Worm (Caenorhabditis elegans) whole organism, L4 larva: ENCODE data around the gene Y75B8A.19.
A peak's percentile ranks its signal among the peaks of the same experiment; 100 is the strongest.

ENCODE experiments used
- D1046.2 ChIP-seq: fragments of 200-800 bp; sonication (Bioruptor generic); IDR thresholded peaks from 2 replicates; pipeline ENCODE4 v1.3.6; 2022; ENCODE audit warnings: missing genetic modification characterization, missing compliant biosample characterization
- F10B5.3 ChIP-seq: sonication (generic microtip); optimal IDR thresholded peaks from 2 replicates; lab custom pipeline; 2016; ENCODE audit warnings: mild to moderate bottlenecking, missing genetic modification characterization, missing compliant biosample characterization
- F26F4.8 ChIP-seq: fragments of 200-800 bp; sonication (Bioruptor generic); conservative IDR thresholded peaks from 2 replicates; pipeline ENCODE4 v1.3.6; 2022; ENCODE audit warnings: missing genetic modification characterization, missing compliant biosample characterization
- F44E2.7 ChIP-seq: fragments of 200-800 bp; sonication (Bioruptor generic); IDR thresholded peaks from 2 replicates; pipeline ENCODE4 v2.1.2; 2022; ENCODE audit warnings: missing genetic modification characterization, missing compliant biosample characterization
- Y105C5A.15 ChIP-seq: fragments of 200-800 bp; sonication (Bioruptor generic); IDR thresholded peaks from 2 replicates; pipeline ENCODE4 v1.3.6; 2022; ENCODE audit warnings: missing genetic modification characterization, missing compliant biosample characterization
- Y75B8A.6 ChIP-seq: fragments of 200-800 bp; sonication (Bioruptor generic); IDR thresholded peaks from 2 replicates; pipeline ENCODE4 v1.3.6; 2022; ENCODE audit warnings: missing genetic modification reagents, missing genetic modification characterization, missing compliant biosample characterization
- ZK546.5 ChIP-seq, 2 experiments: sonication (generic microtip); optimal IDR thresholded peaks; 2 replicates each; lab custom pipeline; 2017; ENCODE audit warnings: missing biosample characterization in 2 of 2, missing genetic modification characterization in 2 of 2
- ceh-28 ChIP-seq: fragments of 150-350 bp; optimal IDR thresholded peaks from 2 replicates; lab custom pipeline; 2014; ENCODE audit warnings: missing biosample characterization, missing genetic modification reagents, missing genetic modification characterization
- ceh-32 ChIP-seq: sonication (generic microtip); optimal IDR thresholded peaks from 2 replicates; lab custom pipeline; 2016; ENCODE audit warnings: mild to moderate bottlenecking, missing genetic modification characterization, missing compliant biosample characterization; ENCODE audit not compliant: poor library complexity
- cey-2 ChIP-seq: sonication (generic microtip); optimal IDR thresholded peaks from 3 replicates; lab custom pipeline; 2017; ENCODE audit warnings: missing genetic modification characterization, mild to moderate bottlenecking, missing compliant biosample characterization, antibody characterized with exemption, borderline replicate concordance; ENCODE audit not compliant: insufficient read depth
- daf-12 ChIP-seq: fragments of 150-350 bp; optimal IDR thresholded peaks from 2 replicates; lab custom pipeline; 2014; ENCODE audit warnings: missing biosample characterization, missing genetic modification reagents, missing genetic modification characterization
- daf-19 ChIP-seq: fragments of 200-800 bp; sonication (Bioruptor generic); conservative IDR thresholded peaks from 2 replicates; pipeline ENCODE4 v1.3.6; 2022; ENCODE audit warnings: missing genetic modification characterization, missing compliant biosample characterization
- daf-8 ChIP-seq: fragments of 200-800 bp; sonication (Bioruptor generic); IDR thresholded peaks from 2 replicates; pipeline ENCODE4 v1.3.6; 2022; ENCODE audit warnings: missing genetic modification characterization, missing compliant biosample characterization
- dmd-6 ChIP-seq: fragments of 200-800 bp; sonication (Bioruptor generic); IDR thresholded peaks from 2 replicates; pipeline ENCODE4 v1.3.6; 2022; ENCODE audit warnings: missing genetic modification reagents, missing genetic modification characterization, missing compliant biosample characterization
- dmd-9 ChIP-seq: fragments of 200-800 bp; sonication (Bioruptor generic); IDR thresholded peaks from 2 replicates; pipeline ENCODE4 v1.3.6; 2022; ENCODE audit warnings: missing genetic modification reagents, missing genetic modification characterization, missing compliant biosample characterization
- dve-1 ChIP-seq: sonication (generic microtip); optimal IDR thresholded peaks from 2 replicates; lab custom pipeline; 2017; ENCODE audit warnings: antibody characterized with exemption, mild to moderate bottlenecking, missing genetic modification characterization, missing compliant biosample characterization; ENCODE audit not compliant: insufficient read depth
- egl-27 ChIP-seq: sonication (generic microtip); optimal IDR thresholded peaks from 3 replicates; lab custom pipeline; 2017; ENCODE audit warnings: missing biosample characterization, missing genetic modification reagents, missing genetic modification characterization
- fkh-10 ChIP-seq: fragments of 150-350 bp; optimal IDR thresholded peaks from 2 replicates; lab custom pipeline; 2014; ENCODE audit warnings: missing biosample characterization, missing genetic modification reagents, missing genetic modification characterization
- fos-1 ChIP-seq: fragments of 150-350 bp; optimal IDR thresholded peaks from 2 replicates; lab custom pipeline; 2014; ENCODE audit warnings: missing biosample characterization, missing genetic modification characterization
- hlh-30 ChIP-seq: sonication (generic microtip); optimal IDR thresholded peaks from 2 replicates; lab custom pipeline; 2017; ENCODE audit warnings: antibody characterized with exemption, mild to moderate bottlenecking, missing genetic modification characterization, missing compliant biosample characterization; ENCODE audit not compliant: insufficient read depth
- lim-7 ChIP-seq: fragments of 200-800 bp; sonication (Bioruptor generic); IDR thresholded peaks from 2 replicates; pipeline ENCODE4 v1.3.6; 2022; ENCODE audit warnings: missing genetic modification characterization, missing compliant biosample characterization
- lin-15B ChIP-seq: fragments of 150-350 bp; sonication (generic microtip); optimal IDR thresholded peaks from 3 replicates; lab custom pipeline; 2014; ENCODE audit warnings: missing biosample characterization, missing genetic modification characterization
- mdt-29 ChIP-seq: fragments of 200-800 bp; sonication (Bioruptor generic); IDR thresholded peaks from 2 replicates; pipeline ENCODE4 v1.3.6; 2022; ENCODE audit warnings: missing genetic modification reagents, missing genetic modification characterization, missing compliant biosample characterization
- nhr-10 ChIP-seq: fragments of 150-350 bp; optimal IDR thresholded peaks from 2 replicates; lab custom pipeline; 2014; ENCODE audit warnings: missing biosample characterization, missing genetic modification characterization
- nhr-11 ChIP-seq: fragments of 150-350 bp; optimal IDR thresholded peaks from 2 replicates; lab custom pipeline; 2014; ENCODE audit warnings: missing biosample characterization, missing genetic modification characterization
- nhr-111 ChIP-seq: fragments of 200-800 bp; sonication (Bioruptor generic); optimal IDR thresholded peaks from 2 replicates; lab custom pipeline; 2018; ENCODE audit warnings: mild to moderate bottlenecking, missing genetic modification characterization, missing compliant biosample characterization
- nhr-237 ChIP-seq: sonication (generic microtip); optimal IDR thresholded peaks from 2 replicates; lab custom pipeline; 2017; ENCODE audit warnings: missing biosample characterization, missing genetic modification characterization
- nhr-41 ChIP-seq: fragments of 200-800 bp; sonication (Bioruptor generic); IDR thresholded peaks from 2 replicates; pipeline ENCODE4 v1.3.6; 2022; ENCODE audit warnings: missing genetic modification reagents, missing genetic modification characterization, missing compliant biosample characterization
- nhr-6 ChIP-seq: fragments of 150-350 bp; optimal IDR thresholded peaks from 2 replicates; lab custom pipeline; 2014; ENCODE audit warnings: missing biosample characterization, missing genetic modification characterization
- nhr-76 ChIP-seq: fragments of 150-350 bp; optimal IDR thresholded peaks from 2 replicates; lab custom pipeline; 2014; ENCODE audit warnings: missing biosample characterization, missing genetic modification characterization
- saeg-2 ChIP-seq: fragments of 200-800 bp; sonication (Bioruptor generic); IDR thresholded peaks from 2 replicates; pipeline ENCODE4 v1.3.6; 2022; ENCODE audit warnings: missing genetic modification reagents, missing genetic modification characterization, missing compliant biosample characterization
- snpc-1.2 ChIP-seq: fragments of 200-800 bp; sonication (Bioruptor generic); IDR thresholded peaks from 2 replicates; pipeline ENCODE4 v1.3.6; 2022; ENCODE audit warnings: missing genetic modification reagents, missing genetic modification characterization, missing compliant biosample characterization
- tra-1 ChIP-seq: fragments of 200-800 bp; sonication (Bioruptor generic); IDR thresholded peaks from 2 replicates; pipeline ENCODE4 v1.3.6; 2022; ENCODE audit warnings: missing genetic modification reagents, missing genetic modification characterization, missing compliant biosample characterization
- unc-130 ChIP-seq: sonication (generic microtip); optimal IDR thresholded peaks from 2 replicates; lab custom pipeline; 2016; ENCODE audit warnings: missing genetic modification reagents, missing genetic modification characterization, missing compliant biosample characterization
- unc-62 ChIP-seq, 3 experiments: fragments of 150-350 bp in 1 of 3; sonication (generic microtip); optimal IDR thresholded peaks in 2 of 3; peaks in 1 of 3; 1 replicate in 1 of 3; 2 replicates in 2 of 3; lab custom pipeline; 2014 to 2017; ENCODE audit warnings: missing biosample characterization in 3 of 3, missing genetic modification characterization in 3 of 3, missing genetic modification reagents in 3 of 3, missing genotype in 1 of 3
- vab-7 ChIP-seq: fragments of 200-800 bp; sonication (Bioruptor generic); IDR thresholded peaks from 2 replicates; pipeline ENCODE4 v1.3.6; 2022; ENCODE audit warnings: missing genetic modification reagents, missing genetic modification characterization, missing compliant biosample characterization
- zfp-2 ChIP-seq: sonication (generic microtip); optimal IDR thresholded peaks from 2 replicates; lab custom pipeline; 2016; ENCODE audit warnings: mild to moderate bottlenecking, missing genetic modification characterization, missing compliant biosample characterization
- zfp-3 ChIP-seq: fragments of 200-800 bp; sonication (Bioruptor generic); conservative IDR thresholded peaks from 2 replicates; pipeline ENCODE4 v1.3.6; 2022; ENCODE audit warnings: missing genetic modification reagents, missing genetic modification characterization, missing compliant biosample characterization
- zip-2 ChIP-seq: fragments of 150-350 bp; optimal IDR thresholded peaks from 2 replicates; lab custom pipeline; 2014; ENCODE audit warnings: missing biosample characterization, missing genetic modification characterization

Y75B8A.19 gene

ce11 chrIII:12194190-12194589 is 32.2 kb upstream of the Y75B8A.19 start, which contains the start of gene Y75B8A.44:
Gene Y75B8A.44 (plus strand): TSS chrIII:12194490.
- no peak for TF ChIP-seq saeg-2 (GFP tag; lab: Robert Waterston, UW)
- TF ChIP-seq daf-8 (GFP tag; lab: Robert Waterston, UW): no peak
- no peak for TF ChIP-seq Y75B8A.6 (GFP tag; lab: Robert Waterston, UW)
- no peak for TF ChIP-seq F44E2.7 (GFP tag; lab: Robert Waterston, UW)
- no peak for TF ChIP-seq nhr-10 (tag; lab: Kevin White, UChicago)
- TF ChIP-seq snpc-1.2 (GFP tag; lab: Robert Waterston, UW): no peak
- TF ChIP-seq tra-1 (GFP tag; lab: Robert Waterston, UW): no peak
- no peak for TF ChIP-seq unc-130 (GFP tag; lab: Kevin White, UChicago)
- no peak for TF ChIP-seq Y105C5A.15 (GFP tag; lab: Robert Waterston, UW)
- TF ChIP-seq egl-27: no peak
- TF ChIP-seq fkh-10 (GFP tag; lab: Kevin White, UChicago): no peak
- TF ChIP-seq vab-7 (GFP tag; lab: Robert Waterston, UW): no peak
- TF ChIP-seq dmd-9: no peak
- no peak for TF ChIP-seq daf-19 (GFP tag; lab: Robert Waterston, UW)
- no peak for TF ChIP-seq zip-2 (tag; lab: Kevin White, UChicago)
- TF ChIP-seq daf-12 (tag; lab: Kevin White, UChicago): no peak
- no peak for TF ChIP-seq ZK546.5 (tag; optimal IDR thresholded peaks at IDR 0.05; lab: Kevin White, UChicago)

DNA sequence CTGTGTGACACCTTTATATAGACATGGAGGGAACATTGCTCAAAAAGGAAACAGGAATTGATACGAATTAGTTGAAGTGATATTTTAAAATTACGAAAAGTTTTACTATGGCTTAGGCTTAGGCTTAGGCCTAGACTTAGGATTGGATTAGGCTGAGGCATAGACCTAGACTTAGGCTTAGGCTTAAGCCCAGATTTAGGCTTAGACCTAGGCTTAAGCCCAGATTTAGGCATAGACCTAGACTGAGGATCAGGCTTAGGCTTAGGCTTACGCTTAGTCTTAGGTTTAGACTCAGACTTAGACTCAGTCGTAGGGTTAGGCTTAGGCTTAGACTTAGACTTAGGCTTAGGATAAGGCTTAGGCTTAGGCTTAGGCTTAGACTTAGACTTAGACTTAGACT is 30.4 kb upstream of the Y75B8A.19 start:
- TF ChIP-seq nhr-41 (no peak), F26F4.8 (GFP tag; lab: Robert Waterston, UW) (no peak), lin-15B (tag; lab: Kevin White, UChicago) (no peak), dve-1 (tag; lab: Kevin White, UChicago) (no peak), unc-62 (GFP tag; optimal IDR thresholded peaks at IDR 0.05 in 1 of 2; lab: Kevin White, UChicago) (peak in 1 of 2 experiments; percentile 84), unc-62 (tag; optimal IDR thresholded peaks at IDR 0.05; lab: Kevin White, UChicago) (no peak), fkh-10 (GFP tag; lab: Kevin White, UChicago) (no peak), cey-2 (tag; lab: Kevin White, UChicago) (no peak), nhr-237 (tag; lab: Kevin White, UChicago) (no peak), fos-1 (tag; lab: Kevin White, UChicago) (no peak)
- TF ChIP-seq, all 104 proteins: peak for 1

DNA sequence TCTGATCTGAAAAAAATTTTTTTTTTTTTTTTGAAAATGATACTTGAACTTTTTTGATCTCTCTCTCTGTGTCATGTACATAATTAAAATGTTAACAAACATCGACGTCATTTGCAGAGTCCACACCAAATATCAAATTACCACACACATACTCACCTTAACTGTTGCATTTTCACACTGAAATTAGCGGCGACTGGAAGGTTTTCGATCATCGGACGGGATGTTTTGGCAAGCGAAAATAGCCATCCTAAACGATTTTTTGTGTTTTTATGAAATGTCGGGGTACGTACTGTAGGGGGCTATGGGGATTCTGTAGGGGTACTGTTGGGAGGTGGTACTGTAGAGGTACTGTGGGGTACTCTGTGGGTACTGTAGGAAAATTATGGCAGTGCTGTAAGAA is 28.3 kb upstream of the Y75B8A.19 start:
- TF ChIP-seq unc-130 (GFP tag; lab: Kevin White, UChicago): no peak
- no peak for TF ChIP-seq mdt-29
- TF ChIP-seq D1046.2 (GFP tag; lab: Robert Waterston, UW): no peak
- no peak for TF ChIP-seq zfp-3
- TF ChIP-seq nhr-76: no peak
- TF ChIP-seq zfp-2 (tag; lab: Kevin White, UChicago): no peak
- TF ChIP-seq nhr-11: no peak
- TF ChIP-seq dmd-6 (GFP tag; lab: Robert Waterston, UW): no peak
- TF ChIP-seq ceh-28 (tag; lab: Kevin White, UChicago): no peak
- TF ChIP-seq nhr-6 (tag; lab: Kevin White, UChicago): no peak
- TF ChIP-seq lin-15B (tag; lab: Kevin White, UChicago): no peak
- no peak for TF ChIP-seq nhr-10 (tag; lab: Kevin White, UChicago)
- TF ChIP-seq ceh-32 (tag; lab: Kevin White, UChicago): no peak
- no peak for TF ChIP-seq dmd-9
- no peak for TF ChIP-seq F10B5.3 (tag; lab: Kevin White, UChicago)
- TF ChIP-seq hlh-30 (tag; lab: Kevin White, UChicago): no peak
- no peak for TF ChIP-seq nhr-111 (GFP tag; lab: Kevin White, UChicago)
- TF ChIP-seq lim-7 (GFP tag; lab: Robert Waterston, UW): no peak
